Worm (Caenorhabditis elegans): ENCODE measurements around the gene C35B1.7.

- no peak for TF ChIP-seq zip-4 (GFP tag; optimal IDR thresholded peaks at IDR 0.05)
- no peak for TF ChIP-seq nhr-47 (tag; optimal IDR thresholded peaks at IDR 0.05)
- no peak for TF ChIP-seq ama-1 (optimal IDR thresholded peaks at IDR 0.05)
- TF ChIP-seq lin-14 (GFP tag; optimal IDR thresholded peaks at IDR 0.05), result no peak
- TF ChIP-seq sox-4 (tag; optimal IDR thresholded peaks at IDR 0.05), result no peak
- TF ChIP-seq nhr-85 (tag), result no peak
- no peak for TF ChIP-seq aly-2 (tag; optimal IDR thresholded peaks at IDR 0.05)
- TF ChIP-seq blmp-1 (tag; optimal IDR thresholded peaks at IDR 0.05), result no peak
- TF ChIP-seq mdl-1 (tag; optimal IDR thresholded peaks at IDR 0.05), result no peak
- TF ChIP-seq ztf-11 (tag; optimal IDR thresholded peaks at IDR 0.05), result no peak
- TF ChIP-seq pag-3 (tag; optimal IDR thresholded peaks at IDR 0.05; ENCODE audit: borderline replicate concordance, insufficient read depth), result no peak
Measured at ce11 chrIV:4115634-4116033, 6.8 kb downstream of the C35B1.7 start, which contains the start of the genes F49F1.4 and F49F1.2.
